Worm (Caenorhabditis elegans) whole organism, early embryonic: Measurements from ENCODE around the gene Y110A2AL.7.

ENCODE experiments used
- B0310.2 ChIP-seq: sonication (generic microtip); optimal IDR thresholded peaks from 2 replicates; lab custom pipeline; 2016; ENCODE audit warnings: mild to moderate bottlenecking, missing genetic modification characterization, missing compliant biosample characterization
- F13C5.2 ChIP-seq: sonication (generic microtip); optimal IDR thresholded peaks from 2 replicates; lab custom pipeline; 2017; ENCODE audit warnings: mild to moderate bottlenecking, missing genetic modification characterization, inconsistent platforms, missing compliant biosample characterization
- ama-1 ChIP-seq: fragments of 150-350 bp; optimal IDR thresholded peaks from 2 replicates; lab custom pipeline; 2014
- ceh-13 ChIP-seq: fragments of 200-800 bp; sonication (Bioruptor generic); optimal IDR thresholded peaks from 2 replicates; lab custom pipeline; 2018; ENCODE audit warnings: mild to moderate bottlenecking, missing genetic modification characterization, missing compliant biosample characterization
- ceh-36 ChIP-seq: sonication (generic microtip); optimal IDR thresholded peaks from 2 replicates; lab custom pipeline; 2016; ENCODE audit warnings: missing genetic modification characterization, inconsistent platforms, missing compliant biosample characterization
- flt-1 ChIP-seq: fragments of 200-800 bp; sonication (Bioruptor generic); IDR thresholded peaks from 2 replicates; pipeline ENCODE4 v1.3.6; 2022; ENCODE audit warnings: missing genetic modification characterization, missing compliant biosample characterization
- hmbx-1 ChIP-seq: sonication (generic microtip); optimal IDR thresholded peaks from 2 replicates; lab custom pipeline; 2016; ENCODE audit warnings: mild to moderate bottlenecking, missing genetic modification characterization, missing compliant biosample characterization
- hmg-4 ChIP-seq: fragments of 200-800 bp; sonication (Bioruptor generic); optimal IDR thresholded peaks from 2 replicates; lab custom pipeline; 2018; ENCODE audit warnings: mild to moderate bottlenecking, missing genetic modification characterization, missing compliant biosample characterization
- hnd-1 ChIP-seq: sonication (generic microtip); optimal IDR thresholded peaks from 2 replicates; lab custom pipeline; 2016; ENCODE audit warnings: missing genetic modification characterization, missing compliant biosample characterization
- tra-4 ChIP-seq: sonication (generic microtip); optimal IDR thresholded peaks from 2 replicates; lab custom pipeline; 2017; ENCODE audit warnings: missing genetic modification characterization, missing compliant biosample characterization

- TF ChIP-seq ama-1 (lab: Kevin White, UChicago) (no peak), ceh-36 (no peak), ceh-13 (GFP tag; lab: Kevin White, UChicago) (no peak), hmbx-1 (tag; lab: Kevin White, UChicago) (no peak), tra-4 (tag; lab: Kevin White, UChicago) (no peak), flt-1 (GFP tag; lab: Robert Waterston, UW) (no peak), B0310.2 (tag; lab: Kevin White, UChicago) (no peak), hmg-4 (GFP tag; lab: Kevin White, UChicago) (no peak), hnd-1 (no peak), F13C5.2 (no peak)
Measured at ce11 chrII:2885518-2886449, 42.8 kb upstream of the Y110A2AL.7 start.
